Worm (Caenorhabditis elegans) whole organism, late embryonic: ENCODE measurements around the gene syp-2.

Source experiments
- ama-1 ChIP-seq: fragments of 150-350 bp; optimal IDR thresholded peaks from 2 replicates; lab custom pipeline; 2014
- ceh-18 ChIP-seq: sonication (generic microtip); optimal IDR thresholded peaks from 2 replicates; lab custom pipeline; 2016; ENCODE audit warnings: missing genetic modification characterization, missing compliant biosample characterization
- ceh-24 ChIP-seq: sonication (generic microtip); optimal IDR thresholded peaks from 2 replicates; lab custom pipeline; 2016; ENCODE audit warnings: mild to moderate bottlenecking, missing genetic modification characterization, missing compliant biosample characterization
- ceh-31 ChIP-seq: sonication (generic microtip); optimal IDR thresholded peaks from 2 replicates; lab custom pipeline; 2016; ENCODE audit warnings: missing genetic modification characterization, missing compliant biosample characterization
- hlh-30 ChIP-seq: sonication (generic microtip); optimal IDR thresholded peaks from 2 replicates; lab custom pipeline; 2017; ENCODE audit warnings: antibody characterized with exemption, missing genetic modification characterization, missing compliant biosample characterization; ENCODE audit not compliant: insufficient read depth
- hlh-8 ChIP-seq: sonication (generic microtip); optimal IDR thresholded peaks from 2 replicates; lab custom pipeline; 2016; ENCODE audit warnings: missing genotype, missing genetic modification characterization, missing compliant biosample characterization
- nhr-11 ChIP-seq: fragments of 150-350 bp; optimal IDR thresholded peaks from 2 replicates; lab custom pipeline; 2014; ENCODE audit warnings: missing biosample characterization, missing genetic modification characterization
- pha-4 ChIP-seq: fragments of 150-350 bp; optimal IDR thresholded peaks from 2 replicates; lab custom pipeline; 2018; ENCODE audit warnings: missing biosample characterization, missing genetic modification reagents, missing genetic modification characterization
- pqm-1 ChIP-seq: sonication (generic microtip); optimal IDR thresholded peaks from 2 replicates; lab custom pipeline; 2016; ENCODE audit warnings: missing genetic modification characterization, missing compliant biosample characterization
- unc-86 ChIP-seq: sonication (generic microtip); optimal IDR thresholded peaks from 2 replicates; lab custom pipeline; 2016; ENCODE audit warnings: missing genetic modification characterization, missing compliant biosample characterization

- TF ChIP-seq pqm-1 (tag; lab: Kevin White, UChicago) = no peak
- no peak for TF ChIP-seq nhr-11 (tag; lab: Kevin White, UChicago)
- no peak for TF ChIP-seq ama-1 (lab: Kevin White, UChicago)
- TF ChIP-seq ceh-31 (tag; lab: Kevin White, UChicago) = no peak
- TF ChIP-seq pha-4 = no peak
- no peak for TF ChIP-seq hlh-8 (tag; lab: Kevin White, UChicago)
- TF ChIP-seq ceh-18 (tag; lab: Kevin White, UChicago) = no peak
- TF ChIP-seq hlh-30 = no peak
- TF ChIP-seq ceh-24 = no peak
- no peak for TF ChIP-seq unc-86 (tag; lab: Kevin White, UChicago)
Observed at ce11 chrV:5521735-5522241, 14.5 kb upstream of the syp-2 start, which contains the start of gene hir-1.
